Worm (Caenorhabditis elegans) whole organism, late embryonic: Measurements from ENCODE around the gene ZK666.2.

Experiments used
- C38D4.7 ChIP-seq: fragments of 200-800 bp; sonication (Bioruptor generic); optimal IDR thresholded peaks from 2 replicates; lab custom pipeline; 2018; ENCODE audit warnings: mild to moderate bottlenecking, missing genetic modification characterization, moderate library complexity, missing compliant biosample characterization
- Y22D7AL.16 ChIP-seq: sonication (generic microtip); optimal IDR thresholded peaks from 2 replicates; lab custom pipeline; 2016; ENCODE audit warnings: missing genetic modification characterization, missing compliant biosample characterization
- ceh-18 ChIP-seq: sonication (generic microtip); optimal IDR thresholded peaks from 2 replicates; lab custom pipeline; 2016; ENCODE audit warnings: missing genetic modification characterization, missing compliant biosample characterization
- fkh-10 ChIP-seq: fragments of 150-350 bp; optimal IDR thresholded peaks from 2 replicates; lab custom pipeline; 2014; ENCODE audit warnings: missing biosample characterization, missing genetic modification reagents, missing genetic modification characterization
- hlh-30 ChIP-seq: sonication (generic microtip); optimal IDR thresholded peaks from 2 replicates; lab custom pipeline; 2017; ENCODE audit warnings: antibody characterized with exemption, missing genetic modification characterization, missing compliant biosample characterization; ENCODE audit not compliant: insufficient read depth
- hlh-6 ChIP-seq: sonication (generic microtip); optimal IDR thresholded peaks from 2 replicates; lab custom pipeline; 2016; ENCODE audit warnings: missing genotype, missing genetic modification characterization, missing compliant biosample characterization
- lin-11 ChIP-seq: fragments of 200-800 bp; sonication (Bioruptor generic); optimal IDR thresholded peaks from 2 replicates; lab custom pipeline; 2018; ENCODE audit warnings: mild to moderate bottlenecking, missing genetic modification characterization, missing compliant biosample characterization
- mec-3 ChIP-seq: sonication (generic microtip); optimal IDR thresholded peaks from 2 replicates; lab custom pipeline; 2016; ENCODE audit warnings: borderline replicate concordance, missing genetic modification characterization, missing compliant biosample characterization
- nhr-232 ChIP-seq: sonication (generic microtip); optimal IDR thresholded peaks from 2 replicates; lab custom pipeline; 2016; ENCODE audit warnings: missing genetic modification characterization, missing compliant biosample characterization
- npax-4 ChIP-seq: sonication (generic microtip); optimal IDR thresholded peaks from 2 replicates; lab custom pipeline; 2016; ENCODE audit warnings: missing genetic modification characterization, missing compliant biosample characterization
- pax-1 ChIP-seq: fragments of 150-350 bp; optimal IDR thresholded peaks from 2 replicates; lab custom pipeline; 2014; ENCODE audit warnings: missing biosample characterization, missing genetic modification characterization
- pha-4 ChIP-seq: fragments of 150-350 bp; optimal IDR thresholded peaks from 2 replicates; lab custom pipeline; 2018; ENCODE audit warnings: missing biosample characterization, missing genetic modification reagents, missing genetic modification characterization
- pqm-1 ChIP-seq: sonication (generic microtip); optimal IDR thresholded peaks from 2 replicates; lab custom pipeline; 2016; ENCODE audit warnings: missing genetic modification characterization, missing compliant biosample characterization
- sox-2 ChIP-seq: fragments of 200-800 bp; sonication (Bioruptor generic); IDR thresholded peaks from 2 replicates; pipeline ENCODE4 v1.3.6; 2022; ENCODE audit warnings: missing genetic modification reagents, missing genetic modification characterization, missing compliant biosample characterization
- sox-4 ChIP-seq: sonication (generic microtip); optimal IDR thresholded peaks from 2 replicates; lab custom pipeline; 2017; ENCODE audit warnings: mild to moderate bottlenecking, missing genetic modification characterization, inconsistent platforms, missing compliant biosample characterization
- tbx-2 ChIP-seq: sonication (generic microtip); optimal IDR thresholded peaks from 2 replicates; lab custom pipeline; 2016; ENCODE audit warnings: missing genetic modification characterization, missing compliant biosample characterization

Gene ZK666.2

ce11 chrII:10437840-10438239, 33.9 kb downstream of the ZK666.2 start:
- TF ChIP-seq Y22D7AL.16 (tag; lab: Kevin White, UChicago): no peak

ce11 chrII:10435836-10436235, 35.9 kb downstream of the ZK666.2 start, which contains the start of gene cut-4:
TSS of gene cut-4 (plus strand) at chrII:10436136.
- TF ChIP-seq hlh-6 (tag; lab: Kevin White, UChicago): no peak

ce11 chrII:10421941-10422340, 49.7 kb downstream of the ZK666.2 start, which contains the start of gene frpr-21:
TSS of gene frpr-21 (minus strand) at chrII:10422041.
- no peak for TF ChIP-seq npax-4 (tag; lab: Kevin White, UChicago)
- TF ChIP-seq pax-1: no peak
- no peak for TF ChIP-seq lin-11
- no peak for TF ChIP-seq fkh-10 (GFP tag; lab: Kevin White, UChicago)
- no peak for TF ChIP-seq sox-2 (GFP tag; lab: Robert Waterston, UW)
- no peak for TF ChIP-seq ceh-18 (tag; lab: Kevin White, UChicago)
- TF ChIP-seq hlh-6 (tag; lab: Kevin White, UChicago): no peak
- no peak for TF ChIP-seq hlh-30 (tag; lab: Kevin White, UChicago)
- TF ChIP-seq mec-3 (tag; lab: Kevin White, UChicago): no peak
- TF ChIP-seq pha-4 (tag; lab: Kevin White, UChicago): no peak
- TF ChIP-seq pqm-1: no peak
- TF ChIP-seq C38D4.7 (GFP tag; lab: Kevin White, UChicago): no peak
- TF ChIP-seq tbx-2 (tag; lab: Kevin White, UChicago): no peak
- no peak for TF ChIP-seq nhr-232 (tag; lab: Kevin White, UChicago)
- TF ChIP-seq sox-4 (tag; lab: Kevin White, UChicago): no peak
